Fruit fly (Drosophila melanogaster): ENCODE results near the gene Dhfr.
A peak's percentile ranks its signal among the peaks of the same experiment; 100 is the strongest.

The Dhfr gene

DNA sequence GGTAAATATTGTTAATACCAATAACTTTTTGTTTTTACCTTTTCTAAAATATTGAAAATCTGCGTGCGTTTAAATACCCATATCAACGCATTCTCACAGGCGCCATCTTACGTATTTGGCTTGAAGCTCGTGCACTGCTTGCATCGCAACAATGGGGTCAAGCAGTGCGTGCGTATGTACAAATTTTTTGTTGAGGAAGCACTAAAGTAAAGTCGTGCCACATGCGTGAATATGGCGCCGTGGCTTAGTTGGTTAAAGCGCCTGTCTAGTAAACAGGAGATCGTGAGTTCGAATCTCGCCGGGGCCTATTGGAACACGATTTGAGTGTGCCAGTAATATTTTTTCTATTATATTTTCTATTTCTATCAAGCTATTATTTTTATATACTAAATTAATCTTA is 49.3 kb upstream of the Dhfr start (continued):
- TF ChIP-seq Ada2b (GFP tag; IDR thresholded peaks at IDR 0.05) (no peak), CG11504 (tag; optimal IDR thresholded peaks at IDR 0.05) (no peak), CG15073 (GFP tag; optimal IDR thresholded peaks at IDR 0.05) (no peak), Awh (GFP tag; IDR thresholded peaks at IDR 0.05) (no peak), CG8924 (tag; optimal IDR thresholded peaks at IDR 0.05) (peak; percentile 2), cato (GFP tag; optimal IDR thresholded peaks at IDR 0.05; ENCODE audit: borderline replicate concordance) (no peak), CG1529 (GFP tag; optimal IDR thresholded peaks at IDR 0.05) (no peak), CkIIα-i1 (GFP tag; IDR thresholded peaks at IDR 0.05) (no peak), CG18764 (GFP tag; optimal IDR thresholded peaks at IDR 0.05) (peak; percentile 9), CG7786 (GFP tag; optimal IDR thresholded peaks at IDR 0.05) (no peak), fd96Cb (tag; optimal IDR thresholded peaks at IDR 0.05) (peak; percentile 5), CG11085 (GFP tag; IDR thresholded peaks at IDR 0.05) (no peak), CG8089 (GFP tag; optimal IDR thresholded peaks at IDR 0.05) (no peak), en (GFP tag; optimal IDR thresholded peaks at IDR 0.05) (no peak), CG30020 (tag; optimal IDR thresholded peaks at IDR 0.05) (no peak), ham (GFP tag; IDR thresholded peaks at IDR 0.05) (no peak), D19A (tag; optimal IDR thresholded peaks at IDR 0.05) (no peak), CG17328 (GFP tag; IDR thresholded peaks at IDR 0.05) (no peak), ash1 (GFP tag; optimal IDR thresholded peaks at IDR 0.05) (peak; percentile 10), Nf-YB (GFP tag; optimal IDR thresholded peaks at IDR 0.05) (peak; percentile 9), NfI (GFP tag; optimal IDR thresholded peaks at IDR 0.05) (peak; percentile 50), Hand (GFP tag; optimal IDR thresholded peaks at IDR 0.05) (no peak), CG2199 (GFP tag; IDR thresholded peaks at IDR 0.05) (peak; percentile 81; the same call in 2 of the 3 replicates), Neu2 (GFP tag; optimal IDR thresholded peaks at IDR 0.05; ENCODE audit: borderline replicate concordance) (no peak), Sry-β (GFP tag; optimal IDR thresholded peaks at IDR 0.05) (no peak), CG6654 (GFP tag; optimal IDR thresholded peaks at IDR 0.05) (no peak), Chrac-16 (GFP tag; optimal IDR thresholded peaks at IDR 0.05) (peak; percentile 5), peb (GFP tag; IDR thresholded peaks at IDR 0.05) (0 out of 2 replicates have a peak, but pooled peaks have one; percentile 7), CG7963 (GFP tag; IDR thresholded peaks at IDR 0.05; ENCODE audit: partially characterized antibody) (peak; percentile 76), dysf (GFP tag; IDR thresholded peaks at IDR 0.05) (peak; percentile 18; the same call in 1 of the 3 replicates), Meics (GFP tag; optimal IDR thresholded peaks at IDR 0.05) (no peak), CG4854 (GFP tag; optimal IDR thresholded peaks at IDR 0.05) (peak; percentile 20), CG17912 (GFP tag; optimal IDR thresholded peaks at IDR 0.05) (peak; percentile 79), sc (optimal IDR thresholded peaks at IDR 0.05) (no peak), sc (GFP tag; optimal IDR thresholded peaks at IDR 0.05) (no peak), CG14050 (GFP tag; IDR thresholded peaks at IDR 0.05) (no peak), CG3281 (GFP tag; optimal IDR thresholded peaks at IDR 0.05) (no peak), ttk (GFP tag; IDR thresholded peaks at IDR 0.05) (peak; percentile 33; the same call in 1 of the 2 replicates), kni (GFP tag; optimal IDR thresholded peaks at IDR 0.05) (no peak), CG2202 (tag; optimal IDR thresholded peaks at IDR 0.05) (no peak), knrl (GFP tag; IDR thresholded peaks at IDR 0.05; ENCODE audit: partially characterized antibody) (peak; percentile 73), Taf1 (GFP tag; IDR thresholded peaks at IDR 0.05) (no peak), ranshi (GFP tag; IDR thresholded peaks at IDR 0.05) (no peak; the same call in 1 of the 2 replicates), ewg (GFP tag; optimal IDR thresholded peaks at IDR 0.05) (peak; percentile 11), zen (tag; optimal IDR thresholded peaks at IDR 0.05) (peak; percentile 26), CG12104 (GFP tag; optimal IDR thresholded peaks at IDR 0.05) (no peak), fd102C (GFP tag; optimal IDR thresholded peaks at IDR 0.05) (peak; percentile 27), sima (GFP tag; optimal IDR thresholded peaks at IDR 0.05) (no peak), CG33557 (GFP tag; optimal IDR thresholded peaks at IDR 0.05) (peak; percentile 13), HLH54F (GFP tag; optimal IDR thresholded peaks at IDR 0.05) (peak; percentile 17), NK7.1 (GFP tag; optimal IDR thresholded peaks at IDR 0.05) (peak; percentile 31)
